Worm (Caenorhabditis elegans): ENCODE results near the gene gad-1.

DNA sequence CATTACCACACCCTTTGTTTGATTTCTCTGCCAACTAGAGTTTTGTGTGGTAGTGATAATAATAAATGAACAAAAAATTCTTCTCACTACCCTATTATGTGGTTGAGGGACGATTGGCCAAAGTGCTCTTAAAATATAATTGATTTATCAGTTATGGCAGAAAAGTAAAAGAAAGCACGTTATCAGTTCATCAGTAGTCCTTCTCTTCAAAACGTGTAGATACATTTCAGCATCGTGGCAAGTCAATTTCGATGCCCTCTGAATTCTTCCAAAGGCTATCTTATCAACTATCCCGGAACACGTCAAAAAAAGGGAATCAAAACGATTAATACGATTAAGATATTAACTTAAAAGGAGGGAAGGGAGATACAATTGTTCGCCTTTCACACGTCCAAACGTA, 20.2 kb downstream of the gad-1 start:
- TF ChIP-seq ceh-19 (GFP tag; optimal IDR thresholded peaks at IDR 0.05), result no peak
- TF ChIP-seq ama-1 (optimal IDR thresholded peaks at IDR 0.05), result no peak
- no peak for TF ChIP-seq pha-4 (tag; optimal IDR thresholded peaks at IDR 0.05)
- no peak for TF ChIP-seq tbx-7 (tag; optimal IDR thresholded peaks at IDR 0.05)
- no peak for TF ChIP-seq fkh-10 (GFP tag; optimal IDR thresholded peaks at IDR 0.05)
- TF ChIP-seq elt-2 (tag; optimal IDR thresholded peaks at IDR 0.05), result peak; percentile 54
- TF ChIP-seq nhr-11 (tag; optimal IDR thresholded peaks at IDR 0.05), result no peak
- TF ChIP-seq syd-9 (tag; optimal IDR thresholded peaks at IDR 0.05), result no peak
- no peak for TF ChIP-seq dve-1 (tag; optimal IDR thresholded peaks at IDR 0.05)
- no peak for TF ChIP-seq ceh-9 (tag; optimal IDR thresholded peaks at IDR 0.05)
- no peak for TF ChIP-seq dmd-4 (tag; optimal IDR thresholded peaks at IDR 0.05; ENCODE audit: borderline replicate concordance)
